Worm (Caenorhabditis elegans) whole organism, L4 larva: ENCODE measurements around the gene W01F3.2.

ENCODE experiments used
- F26F4.8 ChIP-seq: fragments of 200-800 bp; sonication (Bioruptor generic); conservative IDR thresholded peaks from 2 replicates; pipeline ENCODE4 v1.3.6; 2022; ENCODE audit warnings: missing genetic modification characterization, missing compliant biosample characterization
- F44E2.7 ChIP-seq: fragments of 200-800 bp; sonication (Bioruptor generic); IDR thresholded peaks from 2 replicates; pipeline ENCODE4 v2.1.2; 2022; ENCODE audit warnings: missing genetic modification characterization, missing compliant biosample characterization
- T20F7.1 ChIP-seq: fragments of 200-800 bp; sonication (Bioruptor generic); optimal IDR thresholded peaks from 2 replicates; lab custom pipeline; 2018; ENCODE audit warnings: mild to moderate bottlenecking, missing genetic modification characterization, missing compliant biosample characterization
- ZK546.5 ChIP-seq, 2 experiments: sonication (generic microtip); optimal IDR thresholded peaks; 2 replicates each; lab custom pipeline; 2017; ENCODE audit warnings: missing biosample characterization in 2 of 2, missing genetic modification characterization in 2 of 2
- arid-1 ChIP-seq: fragments of 200-800 bp; sonication (Bioruptor generic); conservative IDR thresholded peaks from 2 replicates; pipeline ENCODE4 v1.3.6; 2022; ENCODE audit warnings: missing genetic modification reagents, missing genetic modification characterization, missing compliant biosample characterization
- ceh-28 ChIP-seq: fragments of 150-350 bp; optimal IDR thresholded peaks from 2 replicates; lab custom pipeline; 2014; ENCODE audit warnings: missing biosample characterization, missing genetic modification reagents, missing genetic modification characterization
- dmd-6 ChIP-seq: fragments of 200-800 bp; sonication (Bioruptor generic); IDR thresholded peaks from 2 replicates; pipeline ENCODE4 v1.3.6; 2022; ENCODE audit warnings: missing genetic modification reagents, missing genetic modification characterization, missing compliant biosample characterization
- egl-43 ChIP-seq: fragments of 200-800 bp; sonication (Bioruptor generic); IDR thresholded peaks from 2 replicates; pipeline ENCODE4 v1.3.6; 2022; ENCODE audit warnings: missing genetic modification reagents, missing genetic modification characterization, missing compliant biosample characterization
- rbr-2 ChIP-seq: sonication (generic microtip); optimal IDR thresholded peaks from 2 replicates; lab custom pipeline; 2016; ENCODE audit warnings: missing genotype, missing genetic modification characterization, missing compliant biosample characterization
- set-16 ChIP-seq: fragments of 200-800 bp; sonication (Bioruptor generic); IDR thresholded peaks from 2 replicates; pipeline ENCODE4 v1.3.6; 2022; ENCODE audit warnings: missing genetic modification reagents, missing genetic modification characterization, missing compliant biosample characterization
- skn-1 ChIP-seq: fragments of 150-350 bp; optimal IDR thresholded peaks from 2 replicates; lab custom pipeline; 2014; ENCODE audit warnings: missing biosample characterization, missing genetic modification characterization
- tra-1 ChIP-seq: fragments of 200-800 bp; sonication (Bioruptor generic); IDR thresholded peaks from 2 replicates; pipeline ENCODE4 v1.3.6; 2022; ENCODE audit warnings: missing genetic modification reagents, missing genetic modification characterization, missing compliant biosample characterization

The W01F3.2 gene

ce11 chrV:20710642-20711041 is 50.5 kb downstream of the W01F3.2 start (continued):
- TF ChIP-seq dmd-6 (no peak), F26F4.8 (GFP tag; lab: Robert Waterston, UW) (no peak), tra-1 (GFP tag; lab: Robert Waterston, UW) (no peak), rbr-2 (tag; lab: Kevin White, UChicago) (no peak), set-16 (GFP tag; lab: Robert Waterston, UW) (no peak), T20F7.1 (GFP tag; lab: Kevin White, UChicago) (no peak), ZK546.5 (tag; optimal IDR thresholded peaks at IDR 0.05; lab: Kevin White, UChicago) (no peak), egl-43 (GFP tag; lab: Robert Waterston, UW) (no peak), skn-1 (tag; lab: Kevin White, UChicago) (no peak), F44E2.7 (GFP tag; lab: Robert Waterston, UW) (no peak), arid-1 (GFP tag; lab: Robert Waterston, UW) (no peak), ceh-28 (tag; lab: Kevin White, UChicago) (no peak)
- TF ChIP-seq, all 104 proteins: peak for 4
